Worm (Caenorhabditis elegans) whole organism, young adult: ENCODE data around the gene hot-9.

Source experiments
- B0035.1 ChIP-seq: sonication (generic microtip); optimal IDR thresholded peaks from 2 replicates; lab custom pipeline; 2016; ENCODE audit warnings: missing genetic modification characterization, mild to moderate bottlenecking, missing compliant biosample characterization, missing genotype, missing genetic modification reagents
- B0261.1 ChIP-seq: sonication (generic microtip); optimal IDR thresholded peaks from 2 replicates; lab custom pipeline; 2016; ENCODE audit warnings: mild to moderate bottlenecking, missing genetic modification characterization, moderate library complexity, missing compliant biosample characterization
- B0336.3 ChIP-seq: fragments of 200-800 bp; sonication (Bioruptor generic); IDR thresholded peaks from 2 replicates; pipeline ENCODE4 v1.3.6; 2022; ENCODE audit warnings: missing genetic modification characterization, missing compliant biosample characterization
- C06A6.2 ChIP-seq: fragments of 200-800 bp; sonication (Bioruptor generic); conservative IDR thresholded peaks from 2 replicates; pipeline ENCODE4 v1.3.6; 2022; ENCODE audit warnings: missing genetic modification characterization, missing compliant biosample characterization
- F10E7.11 ChIP-seq: sonication (generic microtip); optimal IDR thresholded peaks from 2 replicates; lab custom pipeline; 2017; ENCODE audit warnings: mild to moderate bottlenecking, missing genetic modification characterization, moderate library complexity, missing compliant biosample characterization
- F23B12.7 ChIP-seq: sonication (generic microtip); optimal IDR thresholded peaks from 2 replicates; lab custom pipeline; 2017; ENCODE audit warnings: missing genetic modification characterization, mild to moderate bottlenecking, missing compliant biosample characterization, antibody characterized with exemption, moderate library complexity; ENCODE audit not compliant: insufficient read depth
- F57C9.4 ChIP-seq: sonication (generic microtip); optimal IDR thresholded peaks from 2 replicates; lab custom pipeline; 2017; ENCODE audit warnings: mild to moderate bottlenecking, missing genetic modification characterization, missing compliant biosample characterization
- K12H6.12 ChIP-seq: fragments of 200-800 bp; sonication (Bioruptor generic); optimal IDR thresholded peaks from 2 replicates; lab custom pipeline; 2018; ENCODE audit warnings: mild to moderate bottlenecking, missing genetic modification characterization, missing compliant biosample characterization
- T07F8.4 ChIP-seq: sonication (generic microtip); optimal IDR thresholded peaks from 2 replicates; lab custom pipeline; 2016; ENCODE audit warnings: mild to moderate bottlenecking, missing genetic modification characterization, moderate library complexity, missing compliant biosample characterization
- Y53F4B.3 ChIP-seq: fragments of 200-800 bp; sonication (Bioruptor generic); IDR thresholded peaks from 2 replicates; pipeline ENCODE4 v1.3.6; 2022; ENCODE audit warnings: missing genetic modification reagents, missing genetic modification characterization, missing compliant biosample characterization
- Y53G8AR.9 ChIP-seq: fragments of 200-800 bp; sonication (Bioruptor generic); conservative IDR thresholded peaks from 2 replicates; pipeline ENCODE4 v1.3.6; 2022; ENCODE audit warnings: missing genetic modification reagents, missing genetic modification characterization, missing compliant biosample characterization
- ama-1 ChIP-seq, 3 experiments: fragments of 150-350 bp in 1 of 3; sonication (generic microtip) in 2 of 3; optimal IDR thresholded peaks; 2 replicates each; lab custom pipeline; 2014 to 2018; ENCODE audit warnings: missing biosample characterization in 2 of 3, missing genetic modification characterization in 2 of 3, missing genetic modification reagents in 2 of 3
- aptf-3 ChIP-seq: fragments of 200-800 bp; sonication (Bioruptor generic); IDR thresholded peaks from 2 replicates; pipeline ENCODE4 v1.3.6; 2022; ENCODE audit warnings: missing genetic modification characterization, missing compliant biosample characterization
- attf-5 ChIP-seq: fragments of 200-800 bp; sonication (Bioruptor generic); optimal IDR thresholded peaks from 2 replicates; lab custom pipeline; 2018; ENCODE audit warnings: mild to moderate bottlenecking, missing genetic modification characterization, missing compliant biosample characterization
- bed-1 ChIP-seq: fragments of 200-800 bp; sonication (Bioruptor generic); IDR thresholded peaks from 2 replicates; pipeline ENCODE4 v1.3.6; 2022; ENCODE audit warnings: missing genetic modification reagents, missing genetic modification characterization, missing compliant biosample characterization
- bed-2 ChIP-seq: fragments of 200-800 bp; sonication (Bioruptor generic); IDR thresholded peaks from 2 replicates; pipeline ENCODE4 v1.3.6; 2022; ENCODE audit warnings: missing genetic modification reagents, missing genetic modification characterization, missing compliant biosample characterization
- ceh-40 ChIP-seq: fragments of 200-800 bp; sonication (Bioruptor generic); IDR thresholded peaks from 2 replicates; pipeline ENCODE4 v1.3.6; 2022; ENCODE audit warnings: missing genetic modification characterization, missing compliant biosample characterization
- ceh-58 ChIP-seq: fragments of 200-800 bp; sonication (Bioruptor generic); IDR thresholded peaks from 2 replicates; pipeline ENCODE4 v1.3.6; 2022; ENCODE audit warnings: missing genetic modification characterization, missing compliant biosample characterization
- ceh-91 ChIP-seq: fragments of 200-800 bp; sonication (Bioruptor generic); IDR thresholded peaks from 2 replicates; pipeline ENCODE4 v1.3.6; 2022; ENCODE audit warnings: missing genetic modification reagents, missing genetic modification characterization, missing compliant biosample characterization
- dpff-1 ChIP-seq: sonication (generic microtip); optimal IDR thresholded peaks from 2 replicates; lab custom pipeline; 2017; ENCODE audit warnings: mild to moderate bottlenecking, missing genetic modification characterization, missing compliant biosample characterization
- fkh-3 ChIP-seq: sonication (generic microtip); optimal IDR thresholded peaks from 2 replicates; lab custom pipeline; 2016; ENCODE audit warnings: mild to moderate bottlenecking, missing genetic modification characterization, missing compliant biosample characterization
- gei-17 ChIP-seq: fragments of 200-800 bp; sonication (Bioruptor generic); optimal IDR thresholded peaks from 2 replicates; lab custom pipeline; 2018; ENCODE audit warnings: mild to moderate bottlenecking, missing genetic modification characterization, missing compliant biosample characterization
- hlh-12 ChIP-seq: sonication (generic microtip); optimal IDR thresholded peaks from 2 replicates; lab custom pipeline; 2016; ENCODE audit warnings: missing genetic modification characterization, missing compliant biosample characterization
- hmg-1.2 ChIP-seq: fragments of 200-800 bp; sonication (Bioruptor generic); IDR thresholded peaks from 2 replicates; pipeline ENCODE4 v1.3.6; 2022; ENCODE audit warnings: missing genetic modification reagents, missing genetic modification characterization, missing compliant biosample characterization
- let-526 ChIP-seq: fragments of 200-800 bp; sonication (Bioruptor generic); IDR thresholded peaks from 2 replicates; pipeline ENCODE4 v1.3.6; 2022; ENCODE audit warnings: missing genetic modification reagents, missing genetic modification characterization, missing compliant biosample characterization
- lin-35 ChIP-seq, 3 experiments: fragments of 150-350 bp in 2 of 3; sonication (generic microtip) in 1 of 3; optimal IDR thresholded peaks; 2 replicates each; lab custom pipeline; 2014 to 2018; ENCODE audit warnings: missing biosample characterization in 3 of 3, missing genetic modification characterization in 3 of 3, missing genetic modification reagents in 3 of 3
- madf-10 ChIP-seq: sonication (generic microtip); optimal IDR thresholded peaks from 2 replicates; lab custom pipeline; 2016; ENCODE audit warnings: mild to moderate bottlenecking, missing genetic modification characterization, missing compliant biosample characterization
- madf-6 ChIP-seq: fragments of 200-800 bp; sonication (Bioruptor generic); IDR thresholded peaks from 2 replicates; pipeline ENCODE4 v1.3.6; 2022; ENCODE audit warnings: missing genetic modification reagents, missing genetic modification characterization, missing compliant biosample characterization
- mcd-1 ChIP-seq: fragments of 200-800 bp; sonication (Bioruptor generic); IDR thresholded peaks from 2 replicates; pipeline ENCODE4 v1.3.6; 2022; ENCODE audit warnings: missing genetic modification reagents, missing genetic modification characterization, missing compliant biosample characterization
- nfya-2 ChIP-seq: fragments of 200-800 bp; sonication (Bioruptor generic); IDR thresholded peaks from 2 replicates; pipeline ENCODE4 v1.3.6; 2022; ENCODE audit warnings: missing genetic modification reagents, missing genetic modification characterization, missing compliant biosample characterization
- nfyb-1 ChIP-seq: fragments of 200-800 bp; sonication (Bioruptor generic); IDR thresholded peaks from 2 replicates; pipeline ENCODE4 v1.3.6; 2022; ENCODE audit warnings: missing genetic modification reagents, missing genetic modification characterization, missing compliant biosample characterization
- nhr-120 ChIP-seq: fragments of 200-800 bp; sonication (Bioruptor generic); IDR thresholded peaks from 2 replicates; pipeline ENCODE4 v1.3.6; 2022; ENCODE audit warnings: missing genetic modification characterization, missing compliant biosample characterization
- nhr-27 ChIP-seq: fragments of 200-800 bp; sonication (Bioruptor generic); optimal IDR thresholded peaks from 2 replicates; lab custom pipeline; 2018; ENCODE audit warnings: mild to moderate bottlenecking, missing genetic modification characterization, moderate library complexity, missing compliant biosample characterization
- nhr-90 ChIP-seq: sonication (generic microtip); optimal IDR thresholded peaks from 2 replicates; lab custom pipeline; 2016; ENCODE audit warnings: missing genotype, mild to moderate bottlenecking, missing genetic modification characterization, missing compliant biosample characterization
- repo-1 ChIP-seq: sonication (generic microtip); optimal IDR thresholded peaks from 2 replicates; lab custom pipeline; 2017; ENCODE audit warnings: mild to moderate bottlenecking, missing genetic modification characterization, missing compliant biosample characterization
- rpc-1 ChIP-seq, 2 experiments: fragments of 150-350 bp in 1 of 2; sonication (generic microtip) in 1 of 2; optimal IDR thresholded peaks; 2 replicates each; lab custom pipeline; 2014 to 2018; ENCODE audit warnings: missing biosample characterization in 1 of 2, missing genetic modification characterization in 1 of 2, missing genetic modification reagents in 1 of 2, missing genotype in 1 of 2
- sdz-38 ChIP-seq: sonication (generic microtip); optimal IDR thresholded peaks from 2 replicates; lab custom pipeline; 2016; ENCODE audit warnings: missing genotype, missing genetic modification characterization, missing compliant biosample characterization
- snpc-1.1 ChIP-seq: sonication (generic microtip); optimal IDR thresholded peaks from 2 replicates; lab custom pipeline; 2017; ENCODE audit warnings: missing genetic modification characterization, mild to moderate bottlenecking, missing compliant biosample characterization, antibody characterized with exemption, moderate library complexity, missing genotype, missing genetic modification reagents; ENCODE audit not compliant: insufficient read depth
- snpc-1.3 ChIP-seq: sonication (generic microtip); optimal IDR thresholded peaks from 2 replicates; lab custom pipeline; 2017; ENCODE audit warnings: missing genetic modification characterization, mild to moderate bottlenecking, missing compliant biosample characterization, antibody characterized with exemption, moderate library complexity, missing genotype, missing genetic modification reagents; ENCODE audit not compliant: insufficient read depth
- somi-1 ChIP-seq: fragments of 200-800 bp; sonication (Bioruptor generic); optimal IDR thresholded peaks from 2 replicates; lab custom pipeline; 2018; ENCODE audit warnings: mild to moderate bottlenecking, missing genetic modification characterization, missing compliant biosample characterization
- zfh-2 ChIP-seq: fragments of 200-800 bp; sonication (Bioruptor generic); conservative IDR thresholded peaks from 2 replicates; pipeline ENCODE4 v1.3.6; 2022; ENCODE audit warnings: missing genetic modification reagents, missing genetic modification characterization, missing compliant biosample characterization
- zim-3 ChIP-seq: sonication (generic microtip); optimal IDR thresholded peaks from 2 replicates; lab custom pipeline; 2017; ENCODE audit warnings: mild to moderate bottlenecking, missing genetic modification characterization, moderate library complexity, missing compliant biosample characterization
- ztf-25 ChIP-seq: fragments of 200-800 bp; sonication (Bioruptor generic); IDR thresholded peaks from 2 replicates; pipeline ENCODE4 v1.3.6; 2022; ENCODE audit warnings: missing genetic modification reagents, missing genetic modification characterization, missing compliant biosample characterization

The hot-9 gene

DNA sequence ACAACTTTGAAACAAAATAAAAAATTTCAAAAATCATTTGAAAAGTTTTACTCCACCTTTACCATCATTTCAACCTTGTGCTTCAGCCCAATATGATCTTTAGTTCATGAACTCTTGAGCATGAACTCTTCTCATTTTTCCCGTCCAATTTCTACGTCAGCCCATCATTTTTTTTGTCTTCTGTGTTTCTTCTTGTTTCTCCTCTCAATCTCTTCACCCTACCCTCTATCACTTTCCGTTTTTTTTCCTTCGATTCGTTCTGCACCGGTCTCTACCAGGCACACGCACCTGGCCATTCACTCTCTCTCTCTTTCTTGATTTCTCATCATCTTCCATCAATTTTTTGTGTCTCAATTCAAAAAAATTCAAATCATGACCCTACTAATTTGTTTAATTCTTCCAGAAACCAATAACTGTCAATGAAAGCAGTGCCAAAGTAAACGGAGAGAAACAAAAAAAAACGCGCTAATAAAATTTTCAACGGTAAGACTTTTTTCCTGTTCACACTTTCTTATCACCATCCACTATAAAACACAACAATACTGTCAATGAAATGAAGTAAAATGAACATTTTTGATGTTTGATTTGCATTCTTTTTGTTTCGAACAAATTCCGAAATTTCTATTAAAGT lies 37.7 kb upstream of the hot-9 start, which contains the start of gene pygo-1 (continued):
- TF ChIP-seq gei-17 (GFP tag; lab: Kevin White, UChicago) (peak; percentile 14), rpc-1 (optimal IDR thresholded peaks at IDR 0.05; lab: Kevin White, UChicago) (no peak), rpc-1 (tag; optimal IDR thresholded peaks at IDR 0.05; lab: Kevin White, UChicago) (no peak), B0261.1 (no peak), repo-1 (tag; lab: Kevin White, UChicago) (no peak), nhr-27 (no peak), snpc-1.1 (tag; lab: Kevin White, UChicago) (no peak), attf-5 (GFP tag; lab: Kevin White, UChicago) (no peak), bed-1 (GFP tag; lab: Robert Waterston, UW) (no peak), hlh-12 (tag; lab: Kevin White, UChicago) (no peak), let-526 (GFP tag; lab: Robert Waterston, UW) (no peak), B0336.3 (GFP tag; lab: Robert Waterston, UW) (peak; percentile 28; the same call in 1 of the 2 replicates), F23B12.7 (tag; lab: Kevin White, UChicago) (peak; percentile 9), ceh-40 (GFP tag; lab: Robert Waterston, UW) (no peak), aptf-3 (no peak), nhr-90 (no peak), fkh-3 (no peak), nhr-120 (GFP tag; lab: Robert Waterston, UW) (no peak), C06A6.2 (GFP tag; lab: Robert Waterston, UW) (no peak), ceh-91 (GFP tag; lab: Robert Waterston, UW) (no peak), F10E7.11 (tag; lab: Kevin White, UChicago) (no peak), hmg-1.2 (no peak), somi-1 (no peak), bed-2 (no peak), ztf-25 (no peak)

DNA sequence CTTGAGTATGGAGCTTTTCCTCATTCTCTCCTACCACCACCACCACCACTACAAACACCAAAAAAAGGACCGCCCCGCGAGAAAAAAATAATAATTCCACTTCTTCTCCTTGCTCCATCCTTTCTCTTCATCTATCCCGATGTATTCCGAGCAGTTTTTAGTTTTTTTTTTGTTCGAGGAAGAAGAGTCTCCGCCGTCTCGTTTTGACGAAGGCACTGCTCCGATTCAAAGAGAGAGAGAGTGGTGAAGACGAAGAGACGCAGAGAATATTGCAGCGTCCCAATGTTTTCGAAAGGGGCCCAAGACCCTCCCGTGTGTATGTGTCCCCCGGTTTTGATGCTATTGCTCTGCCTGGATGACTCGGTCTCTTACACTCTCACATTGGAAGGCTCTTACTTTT lies 35.8 kb upstream of the hot-9 start:
- TF ChIP-seq zfh-2 (peak; percentile 39; the same call in 1 of the 2 replicates), hmg-1.2 (peak; percentile 75), lin-35 (GFP tag; optimal IDR thresholded peaks at IDR 0.05; lab: Kevin White, UChicago) (no peak)

DNA sequence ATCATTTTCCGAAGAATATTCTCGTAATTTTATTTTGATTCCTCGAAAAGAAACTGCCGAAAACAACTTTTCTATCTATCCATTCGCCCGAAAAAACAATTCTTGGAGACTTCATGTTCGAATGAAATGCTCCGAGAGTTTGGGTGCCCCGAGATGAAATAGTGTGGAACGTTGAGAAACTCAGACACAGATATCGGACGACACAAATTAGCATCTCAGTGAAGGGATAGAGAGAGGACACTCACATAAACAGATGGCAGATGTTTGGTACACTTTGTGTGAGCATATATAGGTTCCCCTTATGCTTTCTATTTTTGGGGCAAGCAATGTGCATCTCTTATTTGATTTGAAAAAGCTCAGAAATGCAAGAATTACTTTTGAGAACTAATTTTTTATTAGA lies 33.6 kb upstream of the hot-9 start:
- TF ChIP-seq ama-1 (optimal IDR thresholded peaks at IDR 0.05; lab: Kevin White, UChicago) = no peak
- TF ChIP-seq ama-1 (GFP tag; optimal IDR thresholded peaks at IDR 0.05; lab: Kevin White, UChicago) = no peak
- no peak for TF ChIP-seq zim-3 (tag; lab: Kevin White, UChicago)
- no peak for TF ChIP-seq B0336.3 (GFP tag; lab: Robert Waterston, UW)
- peak; percentile 23; the same call in 1 of the 2 replicates for TF ChIP-seq hmg-1.2
- TF ChIP-seq, all 124 proteins: peak for 1

DNA sequence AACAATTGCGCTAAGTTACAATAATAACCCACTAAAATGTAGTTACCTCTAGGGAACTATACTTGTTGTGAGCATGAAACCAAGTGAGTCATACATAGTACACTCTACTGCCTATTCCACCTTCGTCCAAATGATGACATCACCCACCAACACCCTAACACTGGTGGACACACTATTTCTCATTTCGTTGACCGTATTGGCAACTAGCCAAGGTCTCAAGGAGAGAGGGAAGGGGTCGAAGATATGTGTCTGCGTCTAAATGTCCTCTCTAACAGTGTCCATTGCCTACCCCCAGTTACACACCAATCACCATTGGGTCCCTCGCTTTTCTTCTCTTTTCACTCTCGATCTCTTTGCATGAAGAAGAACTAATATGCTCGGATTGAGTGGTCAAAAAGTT lies 32.6 kb upstream of the hot-9 start:
- no peak for TF ChIP-seq ztf-25
- TF ChIP-seq madf-10 = no peak
- TF ChIP-seq F57C9.4 (tag; lab: Kevin White, UChicago) = no peak
- no peak for TF ChIP-seq F23B12.7 (tag; lab: Kevin White, UChicago)
- no peak for TF ChIP-seq dpff-1
- TF ChIP-seq mcd-1 = no peak
- TF ChIP-seq Y53G8AR.9 = no peak
- no peak for TF ChIP-seq T07F8.4 (tag; lab: Kevin White, UChicago)
- no peak for TF ChIP-seq K12H6.12 (tag; lab: Kevin White, UChicago)
- no peak for TF ChIP-seq madf-6
- no peak for TF ChIP-seq B0035.1 (tag; lab: Kevin White, UChicago)
- TF ChIP-seq nfyb-1 = no peak
- TF ChIP-seq ceh-58 (GFP tag; lab: Robert Waterston, UW) = no peak
- no peak for TF ChIP-seq Y53F4B.3 (GFP tag; lab: Robert Waterston, UW)
- no peak for TF ChIP-seq sdz-38 (tag; lab: Kevin White, UChicago)
- TF ChIP-seq snpc-1.3 (tag; lab: Kevin White, UChicago) = no peak
- no peak for TF ChIP-seq nfya-2
